Worm (Caenorhabditis elegans) whole organism, L3 larva: ENCODE measurements around the gene pdzd-8.

ENCODE experiments used
- R02D3.7 ChIP-seq: fragments of 150-350 bp; optimal IDR thresholded peaks from 2 replicates; lab custom pipeline; 2014; ENCODE audit warnings: missing biosample characterization, missing genetic modification characterization
- ZK546.5 ChIP-seq: sonication (generic microtip); optimal IDR thresholded peaks from 2 replicates; lab custom pipeline; 2017; ENCODE audit warnings: missing biosample characterization, missing genetic modification characterization
- aly-2 ChIP-seq: fragments of 150-350 bp; optimal IDR thresholded peaks from 2 replicates; lab custom pipeline; 2014; ENCODE audit warnings: missing biosample characterization, missing genetic modification characterization
- ama-1 ChIP-seq: fragments of 150-350 bp; optimal IDR thresholded peaks from 2 replicates; lab custom pipeline; 2018
- ceh-16 ChIP-seq: sonication (generic microtip); optimal IDR thresholded peaks from 2 replicates; lab custom pipeline; 2017; ENCODE audit warnings: missing biosample characterization, missing genetic modification characterization
- ceh-28 ChIP-seq: fragments of 150-350 bp; optimal IDR thresholded peaks from 2 replicates; lab custom pipeline; 2014; ENCODE audit warnings: missing biosample characterization, missing genetic modification reagents, missing genetic modification characterization
- daf-12 ChIP-seq: fragments of 150-350 bp; optimal IDR thresholded peaks from 2 replicates; lab custom pipeline; 2014; ENCODE audit warnings: missing biosample characterization, missing genetic modification reagents, missing genetic modification characterization
- egl-5 ChIP-seq: fragments of 150-350 bp; optimal IDR thresholded peaks from 2 replicates; lab custom pipeline; 2017; ENCODE audit warnings: missing biosample characterization, missing genetic modification reagents, missing genetic modification characterization, inconsistent platforms
- elt-3 ChIP-seq, 3 experiments: fragments of 150-350 bp in 1 of 3; sonication (generic microtip) in 2 of 3; optimal IDR thresholded peaks; 2 replicates in 2 of 3; 4 replicates in 1 of 3; lab custom pipeline; 2014 to 2017; ENCODE audit warnings: missing biosample characterization in 3 of 3, missing genetic modification characterization in 3 of 3
- eor-1 ChIP-seq, 2 experiments: fragments of 150-350 bp; optimal IDR thresholded peaks; 2 replicates each; lab custom pipeline; 2014 to 2018; ENCODE audit warnings: missing biosample characterization in 2 of 2, missing genetic modification characterization in 2 of 2
- fkh-10 ChIP-seq: sonication (generic microtip); optimal IDR thresholded peaks from 2 replicates; lab custom pipeline; 2017; ENCODE audit warnings: missing biosample characterization, missing genetic modification reagents, missing genetic modification characterization
- fkh-2 ChIP-seq: fragments of 150-350 bp; optimal IDR thresholded peaks from 2 replicates; lab custom pipeline; 2014; ENCODE audit warnings: missing biosample characterization, missing genetic modification reagents, missing genetic modification characterization
- hmg-11 ChIP-seq: sonication (generic microtip); optimal IDR thresholded peaks from 2 replicates; lab custom pipeline; 2016; ENCODE audit warnings: missing genetic modification characterization, missing compliant biosample characterization
- jun-1 ChIP-seq: fragments of 150-350 bp; optimal IDR thresholded peaks from 2 replicates; lab custom pipeline; 2014; ENCODE audit warnings: missing biosample characterization, missing genetic modification reagents, missing genetic modification characterization
- lin-15B ChIP-seq: fragments of 150-350 bp; optimal IDR thresholded peaks from 2 replicates; lab custom pipeline; 2014; ENCODE audit warnings: missing biosample characterization, missing genetic modification characterization
- lin-39 ChIP-seq: fragments of 150-350 bp; optimal IDR thresholded peaks from 2 replicates; lab custom pipeline; 2018; ENCODE audit warnings: missing biosample characterization, missing genetic modification reagents, missing genetic modification characterization
- lsy-12 ChIP-seq: sonication (generic microtip); optimal IDR thresholded peaks from 2 replicates; lab custom pipeline; 2016; ENCODE audit warnings: mild to moderate bottlenecking, missing genetic modification characterization, missing compliant biosample characterization
- mdl-1 ChIP-seq: fragments of 150-350 bp; optimal IDR thresholded peaks from 2 replicates; lab custom pipeline; 2014; ENCODE audit warnings: missing biosample characterization, missing genetic modification characterization
- mml-1 ChIP-seq: fragments of 150-350 bp; sonication (generic microtip); optimal IDR thresholded peaks from 3 replicates; lab custom pipeline; 2014; ENCODE audit warnings: missing biosample characterization, missing genetic modification characterization
- nfya-1 ChIP-seq: sonication (generic microtip); optimal IDR thresholded peaks from 2 replicates; lab custom pipeline; 2017; ENCODE audit warnings: missing genetic modification characterization, mild to moderate bottlenecking, missing compliant biosample characterization, antibody characterized with exemption, moderate library complexity; ENCODE audit not compliant: insufficient read depth
- nhr-12 ChIP-seq: fragments of 150-350 bp; optimal IDR thresholded peaks from 2 replicates; lab custom pipeline; 2014; ENCODE audit warnings: missing biosample characterization, missing genetic modification characterization
- nhr-23 ChIP-seq: fragments of 150-350 bp; optimal IDR thresholded peaks from 2 replicates; lab custom pipeline; 2014; ENCODE audit warnings: missing biosample characterization, missing genetic modification reagents, missing genetic modification characterization
- nhr-237 ChIP-seq: fragments of 150-350 bp; optimal IDR thresholded peaks from 2 replicates; lab custom pipeline; 2014; ENCODE audit warnings: missing biosample characterization, missing genetic modification characterization
- nhr-28 ChIP-seq: fragments of 150-350 bp; optimal IDR thresholded peaks from 2 replicates; lab custom pipeline; 2014; ENCODE audit warnings: missing biosample characterization, missing genetic modification characterization
- nhr-67 ChIP-seq: fragments of 150-350 bp; optimal IDR thresholded peaks from 2 replicates; lab custom pipeline; 2014; ENCODE audit warnings: missing biosample characterization, missing genetic modification characterization
- nhr-76 ChIP-seq: fragments of 150-350 bp; sonication (generic microtip); optimal IDR thresholded peaks from 5 replicates; lab custom pipeline; 2014; ENCODE audit warnings: missing biosample characterization, missing genetic modification characterization
- nhr-77 ChIP-seq: fragments of 150-350 bp; optimal IDR thresholded peaks from 2 replicates; lab custom pipeline; 2014; ENCODE audit warnings: missing biosample characterization, missing genetic modification characterization
- pha-4 ChIP-seq: fragments of 150-350 bp; optimal IDR thresholded peaks from 2 replicates; lab custom pipeline; 2014; ENCODE audit warnings: missing biosample characterization, missing genetic modification reagents, missing genetic modification characterization
- pqm-1 ChIP-seq: fragments of 150-350 bp; optimal IDR thresholded peaks from 2 replicates; lab custom pipeline; 2017; ENCODE audit warnings: missing biosample characterization, missing genetic modification characterization, inconsistent platforms
- sea-2 ChIP-seq: fragments of 150-350 bp; sonication (generic microtip); optimal IDR thresholded peaks from 4 replicates; lab custom pipeline; 2014; ENCODE audit warnings: missing biosample characterization, missing genetic modification reagents, missing genetic modification characterization
- skn-1 ChIP-seq: fragments of 150-350 bp; optimal IDR thresholded peaks from 2 replicates; lab custom pipeline; 2014; ENCODE audit warnings: missing biosample characterization, missing genetic modification characterization
- snpc-4 ChIP-seq: fragments of 150-350 bp; optimal IDR thresholded peaks from 2 replicates; lab custom pipeline; 2014; ENCODE audit warnings: missing biosample characterization, missing genetic modification characterization
- tbx-2 ChIP-seq: sonication (generic microtip); optimal IDR thresholded peaks from 2 replicates; lab custom pipeline; 2016; ENCODE audit warnings: mild to moderate bottlenecking, missing genetic modification characterization, missing compliant biosample characterization
- unc-62 ChIP-seq: fragments of 150-350 bp; sonication (generic microtip); optimal IDR thresholded peaks from 4 replicates; lab custom pipeline; 2014; ENCODE audit warnings: missing biosample characterization, missing genetic modification reagents, missing genetic modification characterization
- ztf-11 ChIP-seq: fragments of 150-350 bp; optimal IDR thresholded peaks from 2 replicates; lab custom pipeline; 2014; ENCODE audit warnings: missing biosample characterization, missing genetic modification characterization
- ztf-4 ChIP-seq: fragments of 150-350 bp; optimal IDR thresholded peaks from 2 replicates; lab custom pipeline; 2014; ENCODE audit warnings: missing biosample characterization, missing genetic modification characterization

pdzd-8 gene

ce11 chrIV:8927093-8927492, 48.2 kb upstream of the pdzd-8 start (continued):
- TF ChIP-seq daf-12 (tag; lab: Kevin White, UChicago): no peak
- TF ChIP-seq R02D3.7 (tag; lab: Kevin White, UChicago): peak; percentile 57
- TF ChIP-seq nhr-28: no peak
- peak; percentile 25 for TF ChIP-seq unc-62
- no peak for TF ChIP-seq nhr-12
- no peak for TF ChIP-seq fkh-10
- TF ChIP-seq, all 47 proteins: peak for 21

DNA sequence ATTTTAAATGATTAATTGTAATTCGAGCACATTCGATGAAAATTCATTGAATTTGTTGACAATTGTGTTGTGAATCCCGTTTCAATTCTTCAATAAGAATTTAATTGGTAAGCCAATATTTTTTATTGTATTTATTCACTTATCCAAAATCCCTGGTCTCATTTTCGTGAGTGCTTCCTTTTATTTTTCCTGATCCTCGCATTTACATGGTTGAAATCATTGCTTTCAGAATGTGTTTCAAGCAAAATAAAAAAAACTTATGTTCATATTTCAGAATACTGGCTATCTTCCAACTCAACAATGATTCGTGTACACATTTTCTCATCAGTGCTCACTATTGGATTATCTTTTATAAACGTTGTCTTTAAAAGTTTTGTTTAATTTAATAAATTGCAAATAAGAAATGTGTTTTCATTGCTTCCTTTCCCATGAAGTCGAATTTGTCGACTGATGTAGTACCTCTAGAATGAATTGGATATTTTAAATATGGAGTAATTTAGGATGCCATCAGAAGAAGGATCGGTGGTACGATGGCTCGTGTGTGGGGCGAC, 45.3 kb upstream of the pdzd-8 start, which contains the start of the genes D1046.18 and slc-25A26:
Gene D1046.18, plus strand, starts transcription at position 301 of the 551 bp plus-strand sequence.
Gene slc-25A26, plus strand, starts transcription at position 501 of the 551 bp plus-strand sequence.
- TF ChIP-seq jun-1: no peak
- TF ChIP-seq hmg-11: no peak
- TF ChIP-seq lsy-12: no peak
- no peak for TF ChIP-seq nhr-23
- no peak for TF ChIP-seq nhr-28
- no peak for TF ChIP-seq ztf-4
- TF ChIP-seq aly-2 (tag; lab: Kevin White, UChicago): no peak
- no peak for TF ChIP-seq elt-3 (tag; optimal IDR thresholded peaks at IDR 0.05; lab: Kevin White, UChicago)
- no peak for TF ChIP-seq pha-4
- TF ChIP-seq tbx-2: no peak
- TF ChIP-seq daf-12 (tag; lab: Kevin White, UChicago): no peak
- TF ChIP-seq lin-15B: no peak
- TF ChIP-seq nhr-76 (tag; lab: Kevin White, UChicago): no peak
- TF ChIP-seq ZK546.5 (tag; lab: Kevin White, UChicago): no peak
- TF ChIP-seq nhr-67 (tag; lab: Kevin White, UChicago): no peak
- no peak for TF ChIP-seq unc-62
- TF ChIP-seq nhr-77: no peak

ce11 chrIV:8933575-8933974, 41.8 kb upstream of the pdzd-8 start, which contains the start of gene D1046.4:
D1046.4 (plus strand) TSS chrIV:8933875.
- TF ChIP-seq ceh-16 (tag; lab: Kevin White, UChicago) (no peak), nhr-23 (no peak), snpc-4 (tag; lab: Kevin White, UChicago) (no peak), skn-1 (tag; lab: Kevin White, UChicago) (no peak), fkh-10 (no peak), lin-15B (no peak), nhr-77 (no peak), pqm-1 (no peak), mdl-1 (tag; lab: Kevin White, UChicago) (no peak), nhr-237 (tag; lab: Kevin White, UChicago) (no peak), eor-1 (tag; optimal IDR thresholded peaks at IDR 0.05; lab: Kevin White, UChicago) (no peak)

- TF ChIP-seq ceh-16 (tag; lab: Kevin White, UChicago) (no peak), fkh-10 (peak; percentile 43), ztf-11 (tag; lab: Kevin White, UChicago) (no peak), nhr-67 (tag; lab: Kevin White, UChicago) (no peak), mml-1 (no peak), skn-1 (tag; lab: Kevin White, UChicago) (no peak)
These were observed 31.9 kb upstream of the pdzd-8 start for ce11 chrIV:8943430-8943829.

DNA sequence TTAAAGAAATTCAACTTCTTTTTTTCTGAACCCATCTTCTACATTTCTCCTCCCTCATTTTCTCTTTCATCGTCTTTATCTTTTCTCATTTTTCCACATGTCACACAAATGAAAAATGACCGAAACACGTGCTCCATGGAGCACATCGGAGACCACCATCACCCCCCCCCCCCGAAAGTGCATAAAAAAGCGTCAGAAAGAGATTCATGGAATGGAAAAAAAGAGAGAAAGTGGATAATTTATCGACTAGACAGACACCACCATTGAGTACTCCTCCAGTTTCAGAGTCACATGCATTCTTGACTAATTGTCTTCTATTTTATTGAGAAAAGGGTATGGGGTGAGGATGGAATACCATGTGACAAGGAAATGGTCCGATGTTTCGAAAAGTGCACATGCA, 28.2 kb upstream of the pdzd-8 start:
- TF ChIP-seq fkh-2 (tag; lab: Kevin White, UChicago) (no peak), nhr-67 (tag; lab: Kevin White, UChicago) (no peak), lin-39 (peak; percentile 89), ZK546.5 (tag; lab: Kevin White, UChicago) (no peak), ama-1 (lab: Kevin White, UChicago) (no peak), sea-2 (GFP tag; lab: Kevin White, UChicago) (no peak), mml-1 (no peak), pha-4 (no peak), nfya-1 (peak; percentile 27), mdl-1 (tag; lab: Kevin White, UChicago) (peak; percentile 33), ztf-4 (no peak), egl-5 (tag; lab: Kevin White, UChicago) (no peak), lsy-12 (no peak), ceh-28 (tag; lab: Kevin White, UChicago) (no peak), tbx-2 (no peak)
